Worm (Caenorhabditis elegans): ENCODE measurements around the gene ZK470.6.

DNA sequence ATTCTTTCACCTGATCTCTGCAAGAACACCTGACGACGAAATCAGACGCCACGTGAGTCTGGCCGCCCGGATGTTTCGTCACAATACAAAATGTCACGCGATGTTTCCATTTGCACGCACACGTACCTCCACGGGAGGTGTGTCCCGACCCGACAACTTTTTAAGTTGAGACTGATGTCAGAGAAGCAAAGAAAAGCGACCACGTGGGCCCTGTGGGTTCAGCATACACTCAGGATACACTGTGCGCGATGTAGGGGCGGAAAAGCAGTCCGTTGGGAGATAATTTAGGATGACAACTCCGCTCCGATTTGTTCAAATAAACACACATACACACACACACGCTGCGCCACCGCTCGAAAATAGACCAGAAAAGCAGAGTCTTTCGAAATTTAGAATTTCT is 35.1 kb downstream of the ZK470.6 start:
- TF ChIP-seq aptf-3 (GFP tag; IDR thresholded peaks at IDR 0.05) (no peak), madf-8 (GFP tag; conservative IDR thresholded peaks at IDR 0.05) (no peak), gei-17 (GFP tag; optimal IDR thresholded peaks at IDR 0.05) (peak; percentile 52), ama-1 (optimal IDR thresholded peaks at IDR 0.05) (no peak), ama-1 (GFP tag; optimal IDR thresholded peaks at IDR 0.05) (peak in 1 of 2 experiments; percentile 52), him-1 (tag; optimal IDR thresholded peaks at IDR 0.05) (no peak), nhr-120 (GFP tag; IDR thresholded peaks at IDR 0.05) (no peak), let-607 (tag; optimal IDR thresholded peaks at IDR 0.05) (peak; percentile 41 to 50), madf-3 (GFP tag; IDR thresholded peaks at IDR 0.05) (0 out of 2 replicates have a peak, but pooled peaks have one; percentile 15), nfyb-1 (GFP tag; IDR thresholded peaks at IDR 0.05) (peak; percentile 81), cebp-2 (GFP tag; IDR thresholded peaks at IDR 0.05) (no peak), pha-4 (tag; optimal IDR thresholded peaks at IDR 0.05) (no peak), hlh-26 (GFP tag; conservative IDR thresholded peaks at IDR 0.05) (no peak), Y95B8A.8 (GFP tag; IDR thresholded peaks at IDR 0.05) (no peak), snpc-1.3 (tag; optimal IDR thresholded peaks at IDR 0.05; ENCODE audit: insufficient read depth) (no peak)

Measured in whole organism, young adult.